Worm (Caenorhabditis elegans) whole organism, L1 larva: ENCODE measurements around the gene vps-22.

ENCODE experiments used
- Y116A8C.19 ChIP-seq: sonication (generic microtip); optimal IDR thresholded peaks from 2 replicates; lab custom pipeline; 2016; ENCODE audit warnings: missing compliant biosample characterization, missing genetic modification characterization, borderline replicate concordance
- ceh-63 ChIP-seq: fragments of 200-800 bp; sonication (Bioruptor generic); optimal IDR thresholded peaks from 2 replicates; lab custom pipeline; 2018; ENCODE audit warnings: mild to moderate bottlenecking, missing genetic modification characterization, missing compliant biosample characterization
- ceh-8 ChIP-seq: fragments of 200-800 bp; sonication (Bioruptor generic); optimal IDR thresholded peaks from 2 replicates; lab custom pipeline; 2018; ENCODE audit warnings: mild to moderate bottlenecking, missing genetic modification characterization, moderate library complexity, missing compliant biosample characterization
- ceh-82 ChIP-seq, 3 experiments: fragments of 150-350 bp in 1 of 3; sonication (generic microtip) in 2 of 3; optimal IDR thresholded peaks; 2 replicates each; lab custom pipeline; 2014 to 2017; ENCODE audit warnings: missing biosample characterization in 3 of 3, missing genetic modification characterization in 3 of 3
- ceh-88 ChIP-seq: fragments of 200-800 bp; sonication (Bioruptor generic); IDR thresholded peaks from 2 replicates; pipeline ENCODE4 v1.3.6; 2022; ENCODE audit warnings: missing genetic modification characterization, missing compliant biosample characterization
- ceh-90 ChIP-seq: sonication (generic microtip); optimal IDR thresholded peaks from 2 replicates; lab custom pipeline; 2016; ENCODE audit warnings: missing genetic modification characterization, missing compliant biosample characterization
- dsc-1 ChIP-seq: sonication (generic microtip); optimal IDR thresholded peaks from 2 replicates; lab custom pipeline; 2016; ENCODE audit warnings: mild to moderate bottlenecking, missing genetic modification characterization, missing compliant biosample characterization
- efl-1 ChIP-seq, 4 experiments: fragments of 150-350 bp; optimal IDR thresholded peaks in 3 of 4; peaks in 1 of 4; 1 replicate in 1 of 4; 2 replicates in 3 of 4; lab custom pipeline; 2014; ENCODE audit warnings: missing biosample characterization in 2 of 4, missing genetic modification characterization in 2 of 4, missing genetic modification reagents in 2 of 4
- efl-3 ChIP-seq: fragments of 200-800 bp; sonication (Bioruptor generic); optimal IDR thresholded peaks from 2 replicates; lab custom pipeline; 2018; ENCODE audit warnings: mild to moderate bottlenecking, missing genetic modification characterization, missing compliant biosample characterization
- egl-13 ChIP-seq: sonication (generic microtip); optimal IDR thresholded peaks from 2 replicates; lab custom pipeline; 2016; ENCODE audit warnings: missing genotype, missing genetic modification reagents, missing genetic modification characterization, missing compliant biosample characterization
- elt-3 ChIP-seq, 6 experiments: fragments of 150-350 bp in 1 of 6; sonication (generic microtip); optimal IDR thresholded peaks; 2 replicates each; lab custom pipeline; 2017 to 2018; ENCODE audit warnings: missing biosample characterization in 6 of 6, missing genetic modification characterization in 6 of 6, inconsistent platforms in 1 of 6
- ets-5 ChIP-seq: fragments of 200-800 bp; sonication (Bioruptor generic); IDR thresholded peaks from 2 replicates; pipeline ENCODE4 v1.3.6; 2022; ENCODE audit warnings: missing genetic modification characterization, missing compliant biosample characterization
- fkh-10 ChIP-seq: sonication (generic microtip); optimal IDR thresholded peaks from 2 replicates; lab custom pipeline; 2017; ENCODE audit warnings: missing biosample characterization, missing genetic modification reagents, missing genetic modification characterization
- fkh-4 ChIP-seq: sonication (generic microtip); optimal IDR thresholded peaks from 2 replicates; lab custom pipeline; 2016; ENCODE audit warnings: missing compliant biosample characterization, missing genetic modification characterization, borderline replicate concordance
- fkh-8 ChIP-seq: sonication (generic microtip); optimal IDR thresholded peaks from 2 replicates; lab custom pipeline; 2016; ENCODE audit warnings: mild to moderate bottlenecking, missing genetic modification characterization, missing compliant biosample characterization
- hlh-17 ChIP-seq: fragments of 200-800 bp; sonication (Bioruptor generic); optimal IDR thresholded peaks from 2 replicates; lab custom pipeline; 2018; ENCODE audit warnings: missing genetic modification characterization, mild to moderate bottlenecking, missing compliant biosample characterization, moderate library complexity, borderline replicate concordance
- hlh-4 ChIP-seq: sonication (generic microtip); optimal IDR thresholded peaks from 2 replicates; lab custom pipeline; 2016; ENCODE audit warnings: mild to moderate bottlenecking, missing genetic modification characterization, missing compliant biosample characterization
- isw-1 ChIP-seq: fragments of 200-800 bp; sonication (Bioruptor generic); IDR thresholded peaks from 2 replicates; pipeline ENCODE4 v1.3.6; 2022; ENCODE audit warnings: missing genetic modification characterization, missing compliant biosample characterization
- lin-15B ChIP-seq: fragments of 150-350 bp; sonication (generic microtip); optimal IDR thresholded peaks from 3 replicates; lab custom pipeline; 2014; ENCODE audit warnings: missing biosample characterization, missing genetic modification characterization
- lin-39 ChIP-seq: fragments of 150-350 bp; optimal IDR thresholded peaks from 2 replicates; lab custom pipeline; 2014; ENCODE audit warnings: missing biosample characterization, missing genetic modification reagents, missing genetic modification characterization
- mab-9 ChIP-seq: fragments of 200-800 bp; sonication (Bioruptor generic); IDR thresholded peaks from 2 replicates; pipeline ENCODE4 v1.3.6; 2022; ENCODE audit warnings: missing genetic modification reagents, missing genetic modification characterization, missing compliant biosample characterization
- mef-2 ChIP-seq: fragments of 150-350 bp; optimal IDR thresholded peaks from 2 replicates; lab custom pipeline; 2014; ENCODE audit warnings: missing biosample characterization, missing genetic modification characterization
- nhr-11 ChIP-seq: fragments of 150-350 bp; optimal IDR thresholded peaks from 2 replicates; lab custom pipeline; 2014; ENCODE audit warnings: missing biosample characterization, missing genetic modification characterization
- nhr-47 ChIP-seq: sonication (generic microtip); optimal IDR thresholded peaks from 2 replicates; lab custom pipeline; 2016; ENCODE audit warnings: mild to moderate bottlenecking, missing genetic modification characterization, moderate library complexity, missing compliant biosample characterization
- nhr-71 ChIP-seq: sonication (generic microtip); optimal IDR thresholded peaks from 2 replicates; lab custom pipeline; 2016; ENCODE audit warnings: mild to moderate bottlenecking, missing genetic modification characterization, moderate library complexity, missing compliant biosample characterization
- nhr-85 ChIP-seq: sonication (generic microtip); peaks from one replicate; lab custom pipeline; 2016; ENCODE audit warnings: missing genetic modification characterization, inconsistent platforms, missing compliant biosample characterization
- pag-3 ChIP-seq: sonication (generic microtip); optimal IDR thresholded peaks from 2 replicates; lab custom pipeline; 2017; ENCODE audit warnings: missing genetic modification characterization, mild to moderate bottlenecking, missing compliant biosample characterization, antibody characterized with exemption, borderline replicate concordance; ENCODE audit not compliant: insufficient read depth
- pax-3 ChIP-seq: fragments of 200-800 bp; sonication (Bioruptor generic); optimal IDR thresholded peaks from 2 replicates; lab custom pipeline; 2018; ENCODE audit warnings: mild to moderate bottlenecking, missing genetic modification characterization, moderate library complexity, missing compliant biosample characterization
- pqm-1 ChIP-seq: sonication (generic microtip); optimal IDR thresholded peaks from 3 replicates; lab custom pipeline; 2017; ENCODE audit warnings: missing biosample characterization, missing genetic modification characterization
- rnt-1 ChIP-seq: sonication (generic microtip); optimal IDR thresholded peaks from 2 replicates; lab custom pipeline; 2016; ENCODE audit warnings: mild to moderate bottlenecking, missing genetic modification characterization, moderate library complexity, missing compliant biosample characterization
- skn-1 ChIP-seq: fragments of 150-350 bp; optimal IDR thresholded peaks from 2 replicates; lab custom pipeline; 2014; ENCODE audit warnings: missing biosample characterization, missing genetic modification characterization
- snu-23 ChIP-seq: sonication (generic microtip); optimal IDR thresholded peaks from 2 replicates; lab custom pipeline; 2016; ENCODE audit warnings: missing genetic modification characterization, missing compliant biosample characterization
- sup-37 ChIP-seq: fragments of 200-800 bp; sonication (Bioruptor generic); optimal IDR thresholded peaks from 2 replicates; lab custom pipeline; 2018; ENCODE audit warnings: mild to moderate bottlenecking, missing genetic modification characterization, missing compliant biosample characterization
- tbx-2 ChIP-seq: sonication (generic microtip); optimal IDR thresholded peaks from 2 replicates; lab custom pipeline; 2016; ENCODE audit warnings: missing genetic modification characterization, missing compliant biosample characterization
- unc-130 ChIP-seq: fragments of 150-350 bp; optimal IDR thresholded peaks from 2 replicates; lab custom pipeline; 2017; ENCODE audit warnings: missing biosample characterization, missing genetic modification characterization, inconsistent platforms
- unc-98 ChIP-seq: fragments of 200-800 bp; sonication (Bioruptor generic); IDR thresholded peaks from 2 replicates; pipeline ENCODE4 v1.3.6; 2022; ENCODE audit warnings: missing genetic modification characterization, missing compliant biosample characterization
- zag-1 ChIP-seq: fragments of 150-350 bp; optimal IDR thresholded peaks from 2 replicates; lab custom pipeline; 2014; ENCODE audit warnings: missing biosample characterization, missing genetic modification characterization
- ztf-4 ChIP-seq: fragments of 150-350 bp; optimal IDR thresholded peaks from 2 replicates; lab custom pipeline; 2014; ENCODE audit warnings: missing biosample characterization, missing genetic modification characterization

vps-22 gene

DNA sequence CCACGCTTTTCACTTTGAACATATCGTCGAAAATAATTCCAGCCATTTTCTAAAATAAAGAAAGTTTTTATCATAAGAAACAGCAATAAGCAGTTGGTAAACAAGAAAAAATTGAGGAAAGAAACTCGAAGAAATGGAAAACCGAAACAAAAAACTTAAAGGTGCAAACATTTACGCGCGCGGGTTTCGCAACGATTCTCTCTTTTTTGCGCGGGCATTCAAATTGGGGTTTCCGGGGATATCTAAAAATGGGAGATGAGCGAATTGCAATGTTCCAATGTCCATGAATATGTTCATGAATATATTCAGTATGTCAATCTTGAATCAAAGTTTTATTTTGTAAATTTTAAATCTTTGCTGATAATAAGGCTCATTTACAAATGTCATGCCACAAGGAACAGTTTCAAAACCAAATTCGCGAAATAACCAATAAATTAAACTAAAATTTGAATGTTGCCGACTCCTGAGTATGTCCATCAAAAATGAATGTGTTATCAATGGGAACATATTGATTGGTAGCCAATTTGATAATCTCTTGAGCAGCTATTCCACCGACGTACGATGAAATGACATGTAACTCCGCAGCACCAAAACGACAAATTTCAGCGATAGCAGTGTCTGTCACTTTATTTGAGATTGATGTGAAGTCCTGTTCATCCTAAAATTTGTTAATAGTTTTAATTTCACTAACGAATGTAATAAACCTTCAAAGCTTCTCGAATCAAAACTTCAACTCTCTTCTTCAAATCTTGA lies 44.2 kb downstream of the vps-22 start, which contains the start of gene rpb-8 (continued):
- no peak for TF ChIP-seq zag-1 (tag; lab: Kevin White, UChicago)
- TF ChIP-seq egl-13 = no peak
- peak; percentile 38 for TF ChIP-seq tbx-2 (tag; lab: Kevin White, UChicago)
- TF ChIP-seq ets-5 (GFP tag; lab: Robert Waterston, UW) = no peak
- TF ChIP-seq ztf-4 (tag; lab: Kevin White, UChicago) = peak; percentile 7
- TF ChIP-seq pax-3 (tag; lab: Kevin White, UChicago) = no peak
- no peak for TF ChIP-seq pag-3 (tag; lab: Kevin White, UChicago)
- TF ChIP-seq hlh-17 (GFP tag; lab: Kevin White, UChicago) = no peak
- peak; percentile 74 for TF ChIP-seq rnt-1 (tag; lab: Kevin White, UChicago)
- no peak for TF ChIP-seq ceh-88 (GFP tag; lab: Robert Waterston, UW)
- peak; percentile 2; the same call in 1 of the 2 replicates for TF ChIP-seq isw-1 (GFP tag; lab: Robert Waterston, UW)
- no peak for TF ChIP-seq Y116A8C.19
- no peak for TF ChIP-seq fkh-4
- peak; percentile 54 for TF ChIP-seq snu-23 (GFP tag; lab: Kevin White, UChicago)
- no peak for TF ChIP-seq nhr-85 (tag; lab: Kevin White, UChicago)
- no peak for TF ChIP-seq ceh-63 (GFP tag; lab: Kevin White, UChicago)
- TF ChIP-seq hlh-4 = no peak
- TF ChIP-seq fkh-8 (tag; lab: Kevin White, UChicago) = peak; percentile 32
- TF ChIP-seq fkh-10 (GFP tag; lab: Kevin White, UChicago) = no peak
- TF ChIP-seq elt-3 (tag; optimal IDR thresholded peaks at IDR 0.05; lab: Kevin White, UChicago) = peak in 1 of 6 experiments; percentile 23
- TF ChIP-seq nhr-71 (tag; lab: Kevin White, UChicago) = peak; percentile 49
- TF ChIP-seq mab-9 = no peak
- no peak for TF ChIP-seq ceh-8
- TF ChIP-seq lin-39 (tag; lab: Kevin White, UChicago) = no peak
- no peak for TF ChIP-seq dsc-1 (tag; lab: Kevin White, UChicago)
- TF ChIP-seq ceh-90 (tag; lab: Kevin White, UChicago) = peak; percentile 27
- no peak for TF ChIP-seq pqm-1
- no peak for TF ChIP-seq nhr-11 (tag; lab: Kevin White, UChicago)
- TF ChIP-seq skn-1 (tag; lab: Kevin White, UChicago) = peak; percentile 53
- TF ChIP-seq lin-15B (tag; lab: Kevin White, UChicago) = peak; percentile 46
- peak in 2 of 3 experiments; percentile 28 to 71 for TF ChIP-seq ceh-82 (tag; optimal IDR thresholded peaks at IDR 0.05; lab: Kevin White, UChicago)
- TF ChIP-seq sup-37 (GFP tag; lab: Kevin White, UChicago) = no peak
- TF ChIP-seq unc-130 (tag; lab: Kevin White, UChicago) = peak; percentile 26
- no peak for TF ChIP-seq mef-2 (tag; lab: Kevin White, UChicago)
- no peak for TF ChIP-seq efl-3 (GFP tag; lab: Kevin White, UChicago)
- TF ChIP-seq unc-98 = no peak

DNA sequence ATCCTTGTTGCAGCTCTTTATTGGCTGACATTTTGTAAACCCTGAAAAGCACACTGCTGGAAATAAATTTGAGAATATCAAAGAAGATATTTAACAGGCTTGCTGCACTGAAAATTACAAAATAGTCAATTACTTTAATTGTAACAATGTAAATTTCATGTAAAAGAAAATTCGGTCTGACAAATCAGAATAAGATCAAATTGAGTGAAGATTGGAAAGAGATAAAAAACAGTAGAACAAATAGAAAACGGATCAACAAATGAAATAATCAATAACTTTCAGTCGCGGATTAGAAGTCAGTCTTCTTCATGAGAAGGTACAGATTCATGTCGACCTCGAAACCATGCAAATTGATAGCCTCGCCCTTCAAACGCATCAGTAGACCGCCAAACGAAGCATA lies 45.2 kb downstream of the vps-22 start, which contains the start of gene rars-1:
Gene rars-1 (minus strand): TSS at position 101 of the 400 bp plus-strand sequence.
- TF ChIP-seq efl-1 (optimal IDR thresholded peaks at IDR 0.05; lab: Kevin White, UChicago) (no peak), efl-1 (GFP tag; optimal IDR thresholded peaks at IDR 0.05 in 1 of 2; lab: Kevin White, UChicago) (peak in 1 of 2 experiments; percentile 52), nhr-47 (tag; lab: Kevin White, UChicago) (no peak)
